Worm (Caenorhabditis elegans): ENCODE measurements around the gene toc-1.

DNA sequence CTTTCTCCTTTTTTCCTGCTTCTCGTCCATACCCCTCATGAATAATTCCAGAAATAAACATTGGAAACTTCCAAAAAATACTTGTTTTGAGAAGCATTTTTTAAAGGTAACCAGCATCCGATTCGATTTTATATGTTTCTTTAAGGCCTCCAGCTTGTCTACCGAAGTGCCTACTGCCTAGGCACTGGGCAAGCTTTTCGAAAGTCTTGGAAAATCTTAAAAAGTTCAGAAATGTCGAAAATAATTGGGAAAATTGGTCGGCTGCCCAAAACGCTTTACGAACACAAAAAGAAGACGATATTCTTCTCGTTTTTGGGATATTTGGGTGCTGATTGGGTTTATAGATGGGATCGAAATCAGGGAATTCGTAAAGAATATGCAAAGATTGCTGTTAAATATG, 46.6 kb downstream of the toc-1 start, which contains the start of gene F52C9.3:
- TF ChIP-seq cog-1 (tag; optimal IDR thresholded peaks at IDR 0.05), result no peak
- TF ChIP-seq ztf-29 (GFP tag; IDR thresholded peaks at IDR 0.05), result no peak
- no peak for TF ChIP-seq flt-1 (GFP tag; IDR thresholded peaks at IDR 0.05)
- no peak for TF ChIP-seq med-1 (GFP tag; optimal IDR thresholded peaks at IDR 0.05; ENCODE audit: insufficient read depth)
- no peak for TF ChIP-seq ref-1 (GFP tag; conservative IDR thresholded peaks at IDR 0.05)
- TF ChIP-seq ztf-23 (GFP tag; IDR thresholded peaks at IDR 0.05), result no peak
- TF ChIP-seq T22C8.4 (GFP tag; IDR thresholded peaks at IDR 0.05), result no peak
- TF ChIP-seq tab-1 (GFP tag; IDR thresholded peaks at IDR 0.05), result no peak
- no peak for TF ChIP-seq klf-2 (GFP tag; conservative IDR thresholded peaks at IDR 0.05)
